Worm (Caenorhabditis elegans): ENCODE results near the gene sde-2.

Gene sde-2

DNA sequence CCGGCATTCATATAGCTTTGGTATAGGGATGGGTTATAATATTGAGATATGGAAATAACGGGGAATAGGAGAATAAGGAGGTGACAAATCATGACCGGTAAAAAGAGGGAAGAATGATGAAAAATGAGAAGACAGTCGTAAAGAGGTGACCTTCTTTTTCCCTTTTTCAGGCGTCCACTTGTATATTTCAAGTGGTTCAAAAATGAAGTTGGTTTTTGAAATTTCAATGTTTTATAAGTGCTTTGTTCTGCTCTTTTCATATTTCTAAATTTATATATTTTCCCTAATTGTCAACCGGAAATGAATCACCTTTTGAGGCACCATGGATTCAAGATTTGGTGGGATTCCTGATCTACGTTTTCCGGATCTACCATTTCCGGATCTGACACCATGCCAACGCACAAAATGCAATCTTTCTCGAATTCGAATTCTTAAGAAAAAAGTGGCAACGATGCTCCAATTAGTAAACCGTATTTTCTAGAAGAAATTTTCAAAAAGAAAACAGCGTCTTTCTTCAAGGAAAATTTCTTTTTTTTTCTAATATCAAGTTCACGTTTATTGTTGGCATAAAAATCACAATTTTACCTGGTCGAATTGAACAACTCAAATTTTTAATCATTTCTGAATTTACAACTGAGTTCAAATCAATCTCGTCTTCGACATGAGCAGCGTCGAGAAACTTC, 37.7 kb upstream of the sde-2 start, which contains the start of the genes F53F4.2 and F53F4.18:
F53F4.2 (minus strand) TSS at position 101 of the 683 bp plus-strand sequence.
F53F4.18 (plus strand) TSS at position 633 of the 683 bp plus-strand sequence.
- TF ChIP-seq sox-4 (tag; optimal IDR thresholded peaks at IDR 0.05) (no peak), ceh-6 (GFP tag; optimal IDR thresholded peaks at IDR 0.05) (no peak), ref-2 (tag; optimal IDR thresholded peaks at IDR 0.05) (no peak), nhr-11 (tag; optimal IDR thresholded peaks at IDR 0.05) (no peak), unc-42 (tag; optimal IDR thresholded peaks at IDR 0.05) (no peak), ceh-19 (GFP tag; optimal IDR thresholded peaks at IDR 0.05) (no peak), elt-4 (tag; optimal IDR thresholded peaks at IDR 0.05) (no peak), pat-9 (tag; optimal IDR thresholded peaks at IDR 0.05) (no peak), hlh-13 (GFP tag; optimal IDR thresholded peaks at IDR 0.05) (no peak), ttx-3 (tag; optimal IDR thresholded peaks at IDR 0.05) (no peak), tbx-7 (tag; optimal IDR thresholded peaks at IDR 0.05) (no peak)

DNA sequence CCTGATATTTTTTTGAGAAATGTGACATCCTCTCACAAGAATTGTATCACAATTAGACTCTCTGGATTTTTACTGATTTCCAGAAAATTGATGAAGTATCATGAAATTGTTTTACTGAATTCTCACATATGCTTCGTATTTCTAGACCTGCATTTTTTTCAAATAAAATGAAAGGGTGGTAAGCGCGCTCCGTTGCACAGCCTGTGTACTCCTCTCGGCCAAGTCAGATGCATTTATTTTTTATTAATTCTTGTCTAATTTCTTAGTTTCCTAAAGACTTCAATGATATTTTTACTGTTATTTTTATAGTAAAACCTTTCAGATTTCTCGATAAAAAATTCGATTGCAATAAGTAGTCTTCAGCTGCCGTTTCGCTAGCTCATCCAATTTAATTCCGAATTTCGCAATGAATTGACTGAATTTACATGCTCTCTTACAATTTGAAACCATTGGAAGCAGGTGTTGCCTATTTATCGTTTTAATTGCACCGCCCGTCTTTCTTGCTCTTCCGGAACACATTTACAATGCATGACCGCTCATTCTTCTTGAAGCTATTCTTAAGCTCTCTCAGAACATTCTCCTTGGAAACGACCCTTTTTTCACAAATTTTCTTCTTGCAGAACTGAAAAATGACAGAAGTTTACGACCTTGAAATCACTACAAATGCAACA, 35.7 kb upstream of the sde-2 start, which contains the start of gene tbcb-1:
tbcb-1 (plus strand) TSS at position 621 of the 671 bp plus-strand sequence.
- TF ChIP-seq tbx-2 (tag; optimal IDR thresholded peaks at IDR 0.05) (no peak), sdc-2 (tag; optimal IDR thresholded peaks at IDR 0.05) (no peak), ceh-2 (tag; optimal IDR thresholded peaks at IDR 0.05) (no peak), sox-2 (GFP tag; IDR thresholded peaks at IDR 0.05) (no peak), dve-1 (tag; optimal IDR thresholded peaks at IDR 0.05) (no peak), pat-9 (tag; optimal IDR thresholded peaks at IDR 0.05) (no peak), ztf-16 (tag; optimal IDR thresholded peaks at IDR 0.05) (no peak), lin-11 (tag; optimal IDR thresholded peaks at IDR 0.05) (no peak), nhr-232 (tag; optimal IDR thresholded peaks at IDR 0.05) (no peak), gmeb-2 (tag; optimal IDR thresholded peaks at IDR 0.05) (no peak), che-1 (tag; optimal IDR thresholded peaks at IDR 0.05) (no peak)

DNA sequence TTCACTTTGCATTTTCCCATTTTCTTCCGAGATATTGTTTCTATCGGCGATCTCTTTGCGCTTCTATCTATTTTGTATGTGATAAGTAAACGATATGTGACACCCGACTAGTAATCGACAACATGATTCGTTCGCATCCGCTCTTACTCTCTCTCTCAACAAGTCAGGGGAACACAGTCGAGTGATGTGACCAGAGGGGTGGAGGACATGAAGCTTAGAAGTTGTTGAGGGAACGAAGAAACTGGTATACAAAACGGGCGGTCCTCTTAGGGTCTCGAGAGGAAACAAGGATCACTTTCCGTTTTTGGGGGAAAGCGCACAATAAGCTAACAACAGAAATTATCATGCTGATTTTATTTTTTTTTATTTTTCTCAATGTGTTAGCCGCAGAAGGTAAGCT, 34.3 kb upstream of the sde-2 start, which contains the start of gene F53F4.4:
F53F4.4 (plus strand) TSS at position 301 of the 400 bp plus-strand sequence.
- TF ChIP-seq pha-2 (tag; optimal IDR thresholded peaks at IDR 0.05) (no peak), hlh-8 (tag; optimal IDR thresholded peaks at IDR 0.05) (no peak), eyg-1 (tag; optimal IDR thresholded peaks at IDR 0.05) (no peak), tbx-2 (tag; optimal IDR thresholded peaks at IDR 0.05) (no peak), pat-9 (tag; optimal IDR thresholded peaks at IDR 0.05) (no peak), zip-5 (tag; optimal IDR thresholded peaks at IDR 0.05) (no peak), ceh-14 (tag; optimal IDR thresholded peaks at IDR 0.05) (no peak), che-1 (tag; optimal IDR thresholded peaks at IDR 0.05) (no peak), unc-86 (tag; optimal IDR thresholded peaks at IDR 0.05) (no peak), nhr-232 (tag; optimal IDR thresholded peaks at IDR 0.05) (no peak), elt-4 (tag; optimal IDR thresholded peaks at IDR 0.05) (no peak), ceh-6 (GFP tag; optimal IDR thresholded peaks at IDR 0.05) (no peak), nfya-1 (tag; optimal IDR thresholded peaks at IDR 0.05) (no peak), unc-55 (GFP tag; optimal IDR thresholded peaks at IDR 0.05) (no peak), ceh-22 (tag; optimal IDR thresholded peaks at IDR 0.05) (no peak), ceh-24 (tag; optimal IDR thresholded peaks at IDR 0.05) (no peak), pros-1 (tag; optimal IDR thresholded peaks at IDR 0.05) (no peak), tbx-7 (tag; optimal IDR thresholded peaks at IDR 0.05) (no peak), C38D4.7 (GFP tag; optimal IDR thresholded peaks at IDR 0.05) (no peak)

DNA sequence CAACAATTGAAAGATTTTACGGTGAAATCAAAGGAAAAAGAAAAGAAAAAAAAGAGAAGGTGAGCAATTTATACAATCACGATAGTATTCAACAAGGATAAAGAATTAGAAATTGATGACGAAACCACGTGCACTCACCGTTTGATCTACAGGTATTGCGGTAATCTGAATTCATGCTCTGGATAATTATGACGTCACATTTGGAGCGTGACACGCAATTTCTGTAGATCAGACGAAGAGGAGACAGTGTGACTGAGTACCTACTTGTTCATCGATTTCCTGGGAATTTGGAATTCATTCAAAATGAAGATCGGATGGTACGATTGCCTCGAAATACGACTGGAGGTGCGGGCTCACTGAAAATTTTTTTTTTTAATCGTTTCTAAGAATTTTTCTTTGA, 29.0 kb upstream of the sde-2 start:
- TF ChIP-seq elt-4 (tag; optimal IDR thresholded peaks at IDR 0.05) = no peak
- TF ChIP-seq T23F11.4 (GFP tag; optimal IDR thresholded peaks at IDR 0.05) = no peak
- TF ChIP-seq ceh-9 (tag; optimal IDR thresholded peaks at IDR 0.05) = no peak
- no peak for TF ChIP-seq ceh-2 (tag; optimal IDR thresholded peaks at IDR 0.05)
- no peak for TF ChIP-seq hlh-15 (tag; optimal IDR thresholded peaks at IDR 0.05)
- TF ChIP-seq K02D7.2 (tag; optimal IDR thresholded peaks at IDR 0.05) = no peak
- TF ChIP-seq mec-3 (tag; optimal IDR thresholded peaks at IDR 0.05; ENCODE audit: borderline replicate concordance) = no peak
- no peak for TF ChIP-seq hlh-8 (tag; optimal IDR thresholded peaks at IDR 0.05)
- no peak for TF ChIP-seq npax-4 (tag; optimal IDR thresholded peaks at IDR 0.05)
- no peak for TF ChIP-seq fkh-10 (GFP tag; optimal IDR thresholded peaks at IDR 0.05)
- TF ChIP-seq pag-3 (tag; optimal IDR thresholded peaks at IDR 0.05; ENCODE audit: borderline replicate concordance) = no peak
- TF ChIP-seq pros-1 (tag; optimal IDR thresholded peaks at IDR 0.05) = no peak
- TF ChIP-seq fax-1 (tag; optimal IDR thresholded peaks at IDR 0.05) = no peak
- no peak for TF ChIP-seq rnt-1 (tag; optimal IDR thresholded peaks at IDR 0.05)

Measured in whole organism, late embryonic.